Worm (Caenorhabditis elegans) whole organism, L3 larva: ENCODE results near the gene clec-174.
"Not testable (repeated sequence)": the region's sequence is repeated elsewhere in the genome, so short reads cannot be mapped to it uniquely, and the experiment has no call there.

Experiments
- aly-2 ChIP-seq: fragments of 150-350 bp; optimal IDR thresholded peaks from 2 replicates; lab custom pipeline; 2014; ENCODE audit warnings: missing biosample characterization, missing genetic modification characterization
- ceh-16 ChIP-seq: sonication (generic microtip); optimal IDR thresholded peaks from 2 replicates; lab custom pipeline; 2017; ENCODE audit warnings: missing biosample characterization, missing genetic modification characterization
- ceh-9 ChIP-seq: sonication (generic microtip); optimal IDR thresholded peaks from 2 replicates; lab custom pipeline; 2018; ENCODE audit warnings: missing biosample characterization, missing genetic modification characterization
- daf-12 ChIP-seq: fragments of 150-350 bp; optimal IDR thresholded peaks from 2 replicates; lab custom pipeline; 2014; ENCODE audit warnings: missing biosample characterization, missing genetic modification reagents, missing genetic modification characterization
- egl-5 ChIP-seq: fragments of 150-350 bp; optimal IDR thresholded peaks from 2 replicates; lab custom pipeline; 2017; ENCODE audit warnings: missing biosample characterization, missing genetic modification reagents, missing genetic modification characterization, inconsistent platforms
- elt-2 ChIP-seq: sonication (generic microtip); optimal IDR thresholded peaks from 2 replicates; lab custom pipeline; 2016; ENCODE audit warnings: missing genetic modification reagents, mild to moderate bottlenecking, missing genetic modification characterization, missing compliant biosample characterization
- elt-3 ChIP-seq, 3 experiments: fragments of 150-350 bp in 1 of 3; sonication (generic microtip) in 2 of 3; optimal IDR thresholded peaks; 2 replicates in 2 of 3; 4 replicates in 1 of 3; lab custom pipeline; 2014 to 2017; ENCODE audit warnings: missing biosample characterization in 3 of 3, missing genetic modification characterization in 3 of 3
- fkh-10 ChIP-seq: sonication (generic microtip); optimal IDR thresholded peaks from 2 replicates; lab custom pipeline; 2017; ENCODE audit warnings: missing biosample characterization, missing genetic modification reagents, missing genetic modification characterization
- fkh-2 ChIP-seq: fragments of 150-350 bp; optimal IDR thresholded peaks from 2 replicates; lab custom pipeline; 2014; ENCODE audit warnings: missing biosample characterization, missing genetic modification reagents, missing genetic modification characterization
- hmg-11 ChIP-seq: sonication (generic microtip); optimal IDR thresholded peaks from 2 replicates; lab custom pipeline; 2016; ENCODE audit warnings: missing genetic modification characterization, missing compliant biosample characterization
- jun-1 ChIP-seq: fragments of 150-350 bp; optimal IDR thresholded peaks from 2 replicates; lab custom pipeline; 2014; ENCODE audit warnings: missing biosample characterization, missing genetic modification reagents, missing genetic modification characterization
- lin-15B ChIP-seq: fragments of 150-350 bp; optimal IDR thresholded peaks from 2 replicates; lab custom pipeline; 2014; ENCODE audit warnings: missing biosample characterization, missing genetic modification characterization
- mdl-1 ChIP-seq: fragments of 150-350 bp; optimal IDR thresholded peaks from 2 replicates; lab custom pipeline; 2014; ENCODE audit warnings: missing biosample characterization, missing genetic modification characterization
- nfya-1 ChIP-seq: sonication (generic microtip); optimal IDR thresholded peaks from 2 replicates; lab custom pipeline; 2017; ENCODE audit warnings: missing genetic modification characterization, mild to moderate bottlenecking, missing compliant biosample characterization, antibody characterized with exemption, moderate library complexity; ENCODE audit not compliant: insufficient read depth
- nhr-11 ChIP-seq: fragments of 150-350 bp; optimal IDR thresholded peaks from 2 replicates; lab custom pipeline; 2014; ENCODE audit warnings: missing biosample characterization, missing genetic modification characterization
- nhr-12 ChIP-seq: fragments of 150-350 bp; optimal IDR thresholded peaks from 2 replicates; lab custom pipeline; 2014; ENCODE audit warnings: missing biosample characterization, missing genetic modification characterization
- nhr-23 ChIP-seq: fragments of 150-350 bp; optimal IDR thresholded peaks from 2 replicates; lab custom pipeline; 2014; ENCODE audit warnings: missing biosample characterization, missing genetic modification reagents, missing genetic modification characterization
- nhr-237 ChIP-seq: fragments of 150-350 bp; optimal IDR thresholded peaks from 2 replicates; lab custom pipeline; 2014; ENCODE audit warnings: missing biosample characterization, missing genetic modification characterization
- nhr-28 ChIP-seq: fragments of 150-350 bp; optimal IDR thresholded peaks from 2 replicates; lab custom pipeline; 2014; ENCODE audit warnings: missing biosample characterization, missing genetic modification characterization
- nhr-43 ChIP-seq: sonication (generic microtip); optimal IDR thresholded peaks from 2 replicates; lab custom pipeline; 2016; ENCODE audit warnings: mild to moderate bottlenecking, missing genetic modification characterization, missing compliant biosample characterization; ENCODE audit not compliant: poor library complexity, severe bottlenecking
- nhr-76 ChIP-seq: fragments of 150-350 bp; sonication (generic microtip); optimal IDR thresholded peaks from 5 replicates; lab custom pipeline; 2014; ENCODE audit warnings: missing biosample characterization, missing genetic modification characterization
- nhr-77 ChIP-seq: fragments of 150-350 bp; optimal IDR thresholded peaks from 2 replicates; lab custom pipeline; 2014; ENCODE audit warnings: missing biosample characterization, missing genetic modification characterization
- pqm-1 ChIP-seq: fragments of 150-350 bp; optimal IDR thresholded peaks from 2 replicates; lab custom pipeline; 2017; ENCODE audit warnings: missing biosample characterization, missing genetic modification characterization, inconsistent platforms
- sea-2 ChIP-seq: fragments of 150-350 bp; sonication (generic microtip); optimal IDR thresholded peaks from 4 replicates; lab custom pipeline; 2014; ENCODE audit warnings: missing biosample characterization, missing genetic modification reagents, missing genetic modification characterization
- skn-1 ChIP-seq: fragments of 150-350 bp; optimal IDR thresholded peaks from 2 replicates; lab custom pipeline; 2014; ENCODE audit warnings: missing biosample characterization, missing genetic modification characterization
- tbx-2 ChIP-seq: sonication (generic microtip); optimal IDR thresholded peaks from 2 replicates; lab custom pipeline; 2016; ENCODE audit warnings: mild to moderate bottlenecking, missing genetic modification characterization, missing compliant biosample characterization
- unc-39 ChIP-seq: sonication (generic microtip); optimal IDR thresholded peaks from 4 replicates; lab custom pipeline; 2017; ENCODE audit warnings: missing biosample characterization, missing genetic modification characterization
- zag-1 ChIP-seq: fragments of 150-350 bp; optimal IDR thresholded peaks from 2 replicates; lab custom pipeline; 2014; ENCODE audit warnings: missing biosample characterization, missing genetic modification characterization
- ztf-11 ChIP-seq: fragments of 150-350 bp; optimal IDR thresholded peaks from 2 replicates; lab custom pipeline; 2014; ENCODE audit warnings: missing biosample characterization, missing genetic modification characterization

Gene clec-174

ce11 chrIV:3956705-3957104, 15.2 kb upstream of the clec-174 start, which contains the start of gene clec-74:
Gene clec-74 (plus strand): TSS chrIV:3957005.
- TF ChIP-seq egl-5 (tag; lab: Kevin White, UChicago) (no peak), zag-1 (tag; lab: Kevin White, UChicago) (no peak), nhr-28 (tag; lab: Kevin White, UChicago) (no peak), fkh-2 (tag; lab: Kevin White, UChicago) (no peak), nhr-23 (tag; lab: Kevin White, UChicago) (no peak), nhr-43 (tag; lab: Kevin White, UChicago) (no peak), pqm-1 (tag; lab: Kevin White, UChicago) (no peak), jun-1 (no peak), unc-39 (tag; lab: Kevin White, UChicago) (no peak)

ce11 chrIV:3956095-3956494, 14.6 kb upstream of the clec-174 start, which contains the start of gene clec-73:
Gene clec-73 (minus strand): TSS chrIV:3956195.
- TF ChIP-seq hmg-11 (tag; lab: Kevin White, UChicago): no peak
- TF ChIP-seq daf-12: no peak
- TF ChIP-seq fkh-10 (GFP tag; lab: Kevin White, UChicago): no peak
- no peak for TF ChIP-seq nhr-77 (tag; lab: Kevin White, UChicago)
- no peak for TF ChIP-seq nhr-43 (tag; lab: Kevin White, UChicago)
- TF ChIP-seq nhr-12 (tag; lab: Kevin White, UChicago): no peak
- no peak for TF ChIP-seq sea-2 (GFP tag; lab: Kevin White, UChicago)
- no peak for TF ChIP-seq tbx-2 (tag; lab: Kevin White, UChicago)
- no peak for TF ChIP-seq nhr-76
- TF ChIP-seq ceh-9 (tag; lab: Kevin White, UChicago): no peak
- no peak for TF ChIP-seq aly-2 (tag; lab: Kevin White, UChicago)
- TF ChIP-seq ceh-16: no peak
- TF ChIP-seq mdl-1 (tag; lab: Kevin White, UChicago): no peak
- no peak for TF ChIP-seq unc-39 (tag; lab: Kevin White, UChicago)
- TF ChIP-seq ztf-11 (tag; lab: Kevin White, UChicago): no peak
- TF ChIP-seq lin-15B (tag; lab: Kevin White, UChicago): no peak

ce11 chrIV:3944459-3944858, 3.0 kb upstream of the clec-174 start, which contains the start of gene clec-72:
Gene clec-72 (plus strand): TSS chrIV:3944816.
- TF ChIP-seq skn-1 (tag; lab: Kevin White, UChicago) (peak; percentile 41), nhr-237 (tag; lab: Kevin White, UChicago) (no peak), nhr-23 (tag; lab: Kevin White, UChicago) (no peak), elt-2 (tag; lab: Kevin White, UChicago) (peak; percentile 98), pqm-1 (tag; lab: Kevin White, UChicago) (peak; percentile 92), jun-1 (peak; percentile 84), zag-1 (tag; lab: Kevin White, UChicago) (no peak)

- no peak for TF ChIP-seq nhr-11 (tag; lab: Kevin White, UChicago)
- TF ChIP-seq lin-15B (tag; lab: Kevin White, UChicago): no peak
- TF ChIP-seq elt-3 (tag; optimal IDR thresholded peaks at IDR 0.05; lab: Kevin White, UChicago): no peak
Observed at ce11 chrIV:3943003-3943402, 1.5 kb upstream of the clec-174 start, which contains the start of gene Y46C8AL.11. Gene Y46C8AL.11 (plus strand): TSS chrIV:3943303.

ce11 chrIV:3937097-3937496, 4.4 kb downstream of the clec-174 start, which contains the start of gene clec-71:
Gene clec-71 (plus strand): TSS chrIV:3937458.
- no peak for TF ChIP-seq mdl-1 (tag; lab: Kevin White, UChicago)
- TF ChIP-seq elt-2 (tag; lab: Kevin White, UChicago): peak; percentile 6

- not testable (repeated sequence) for TF ChIP-seq ceh-9, nfya-1, zag-1 (tag; lab: Kevin White, UChicago)
- TF ChIP-seq, all 47 proteins: peak for 0; not testable (repeated sequence) for 47
Observed at ce11 chrIV:3932408-3932807, 9.1 kb downstream of the clec-174 start, which contains the start of gene clec-70. Gene clec-70 (plus strand): TSS chrIV:3932708.
